Fruit fly (Drosophila melanogaster) ovary, adult (tissue): ENCODE data around the gene obst-H.

ENCODE experiments used
- CG17801 ChIP-seq: fragments of 200-800 bp; optimal IDR thresholded peaks from 2 replicates; lab custom pipeline; 2019; ENCODE audit warnings: missing biosample characterization, mild to moderate bottlenecking, missing genetic modification characterization, moderate library complexity; ENCODE audit not compliant: partially characterized antibody

The obst-H gene

dm6 chr3L:15530071-15530470, 1.0 kb upstream of the obst-H start:
- TF ChIP-seq CG17801 (GFP tag; lab: Kevin White, UChicago) = no peak

dm6 chr3L:15528096-15528495, 947 bp downstream of the obst-H start, which contains the start of gene CG42728:
CG42728 (minus strand) TSS chr3L:15528196.
- no peak for TF ChIP-seq CG17801 (GFP tag; lab: Kevin White, UChicago)

- no peak for TF ChIP-seq CG17801 (GFP tag; lab: Kevin White, UChicago)
These were observed 1.6 kb downstream of the obst-H start, which contains the start of gene CG42729 for dm6 chr3L:15527416-15527815. CG42729 (minus strand) TSS chr3L:15527516.

- TF ChIP-seq CG17801 (GFP tag; lab: Kevin White, UChicago) = no peak
These were observed 2.3 kb downstream of the obst-H start, which contains the start of gene CG33985 for dm6 chr3L:15526712-15527111. CG33985 (minus strand) TSS chr3L:15526812.

- TF ChIP-seq CG17801 (GFP tag; lab: Kevin White, UChicago) = no peak
These were observed 3.9 kb downstream of the obst-H start, which contains the start of gene CG33986 for dm6 chr3L:15525153-15525552. CG33986 (minus strand) TSS chr3L:15525253.

- peak; percentile 16 for TF ChIP-seq CG17801 (GFP tag; lab: Kevin White, UChicago)
These were observed 5.2 kb downstream of the obst-H start, which contains the start of gene CG7945 for dm6 chr3L:15523806-15524346. CG7945 (minus strand) TSS chr3L:15524137.

dm6 chr3L:15520320-15520719, 8.7 kb downstream of the obst-H start, which contains the start of gene yellow-k:
yellow-k (plus strand) TSS chr3L:15520620.
- TF ChIP-seq CG17801 (GFP tag; lab: Kevin White, UChicago) = no peak

dm6 chr3L:15519920-15520319, 9.1 kb downstream of the obst-H start:
- no peak for TF ChIP-seq CG17801 (GFP tag; lab: Kevin White, UChicago)

dm6 chr3L:15519492-15519891, 9.6 kb downstream of the obst-H start, which contains the start of gene mex1:
mex1 (minus strand) TSS chr3L:15519592.
- no peak for TF ChIP-seq CG17801 (GFP tag; lab: Kevin White, UChicago)

dm6 chr3L:15518344-15518743, 10.7 kb downstream of the obst-H start:
- TF ChIP-seq CG17801 (GFP tag; lab: Kevin White, UChicago) = no peak

dm6 chr3L:15517508-15517907, 11.5 kb downstream of the obst-H start:
- TF ChIP-seq CG17801 (GFP tag; lab: Kevin White, UChicago) = no peak

- TF ChIP-seq CG17801 (GFP tag; lab: Kevin White, UChicago) = no peak
These were observed 12.1 kb downstream of the obst-H start, which contains the start of gene CG13454 for dm6 chr3L:15516956-15517355. CG13454 (minus strand) TSS chr3L:15517056.

- no peak for TF ChIP-seq CG17801 (GFP tag; lab: Kevin White, UChicago)
These were observed 12.6 kb downstream of the obst-H start for dm6 chr3L:15516440-15516839.

dm6 chr3L:15514814-15515495, 14.1 kb downstream of the obst-H start:
- no peak for TF ChIP-seq CG17801 (GFP tag; lab: Kevin White, UChicago)

dm6 chr3L:15514405-15514804, 14.6 kb downstream of the obst-H start:
- no peak for TF ChIP-seq CG17801 (GFP tag; lab: Kevin White, UChicago)

dm6 chr3L:15513726-15514125, 15.3 kb downstream of the obst-H start:
- no peak for TF ChIP-seq CG17801 (GFP tag; lab: Kevin White, UChicago)
